Worm (Caenorhabditis elegans) whole organism, mixed stage, embryonic: Measurements from ENCODE around the gene nprl-3.

Experiments
- M03D4.4 ChIP-seq: sonication (generic microtip); optimal IDR thresholded peaks from 2 replicates; lab custom pipeline; 2017; ENCODE audit warnings: mild to moderate bottlenecking, missing genetic modification characterization, missing compliant biosample characterization
- bed-3 ChIP-seq: fragments of 200-800 bp; sonication (Bioruptor generic); optimal IDR thresholded peaks from 3 replicates; lab custom pipeline; 2018; ENCODE audit warnings: mild to moderate bottlenecking, missing genetic modification characterization, moderate library complexity, missing compliant biosample characterization
- blmp-1 ChIP-seq: fragments of 150-350 bp; optimal IDR thresholded peaks from 2 replicates; lab custom pipeline; 2014; ENCODE audit warnings: missing biosample characterization, missing genetic modification characterization
- ceh-39 ChIP-seq: fragments of 150-350 bp; optimal IDR thresholded peaks from 2 replicates; lab custom pipeline; 2014; ENCODE audit warnings: missing biosample characterization, missing genetic modification characterization
- ceh-43 ChIP-seq: fragments of 200-800 bp; sonication (Bioruptor generic); optimal IDR thresholded peaks from 2 replicates; lab custom pipeline; 2018; ENCODE audit warnings: mild to moderate bottlenecking, missing genetic modification characterization, moderate library complexity, missing compliant biosample characterization
- ceh-83 ChIP-seq: fragments of 200-800 bp; sonication (Bioruptor generic); optimal IDR thresholded peaks from 2 replicates; lab custom pipeline; 2018; ENCODE audit warnings: mild to moderate bottlenecking, missing genetic modification characterization, missing compliant biosample characterization
- ces-1 ChIP-seq: fragments of 150-350 bp; optimal IDR thresholded peaks from 2 replicates; lab custom pipeline; 2014; ENCODE audit warnings: missing biosample characterization, missing genetic modification reagents, missing genetic modification characterization
- cnd-1 ChIP-seq: fragments of 200-800 bp; sonication (Bioruptor generic); optimal IDR thresholded peaks from 2 replicates; lab custom pipeline; 2018; ENCODE audit warnings: mild to moderate bottlenecking, missing genetic modification characterization, missing compliant biosample characterization
- drap-1 ChIP-seq: fragments of 200-800 bp; sonication (Bioruptor generic); optimal IDR thresholded peaks from 3 replicates; lab custom pipeline; 2018; ENCODE audit warnings: mild to moderate bottlenecking, missing genetic modification characterization, missing compliant biosample characterization
- elt-1 ChIP-seq: sonication (generic microtip); optimal IDR thresholded peaks from 2 replicates; lab custom pipeline; 2017; ENCODE audit warnings: missing genetic modification characterization, mild to moderate bottlenecking, missing compliant biosample characterization, antibody characterized with exemption, moderate library complexity, borderline replicate concordance; ENCODE audit not compliant: insufficient read depth
- elt-3 ChIP-seq: fragments of 150-350 bp; optimal IDR thresholded peaks from 2 replicates; lab custom pipeline; 2014; ENCODE audit warnings: missing biosample characterization, missing genetic modification characterization
- flh-1 ChIP-seq: fragments of 200-800 bp; sonication (Bioruptor generic); optimal IDR thresholded peaks from 2 replicates; lab custom pipeline; 2018; ENCODE audit warnings: mild to moderate bottlenecking, missing genetic modification characterization, moderate library complexity, missing compliant biosample characterization
- ham-2 ChIP-seq: fragments of 200-800 bp; sonication (Bioruptor generic); optimal IDR thresholded peaks from 2 replicates; lab custom pipeline; 2018; ENCODE audit warnings: mild to moderate bottlenecking, missing genetic modification characterization, missing compliant biosample characterization
- hlh-1 ChIP-seq: fragments of 150-350 bp; optimal IDR thresholded peaks from 2 replicates; lab custom pipeline; 2014; ENCODE audit warnings: missing biosample characterization, missing genetic modification reagents, missing genetic modification characterization
- lin-13 ChIP-seq: fragments of 150-350 bp; optimal IDR thresholded peaks from 2 replicates; lab custom pipeline; 2014; ENCODE audit warnings: missing biosample characterization, missing genetic modification characterization
- lin-32 ChIP-seq: fragments of 200-800 bp; sonication (Bioruptor generic); optimal IDR thresholded peaks from 2 replicates; lab custom pipeline; 2018; ENCODE audit warnings: mild to moderate bottlenecking, missing genetic modification characterization, missing compliant biosample characterization
- lsy-2 ChIP-seq: fragments of 150-350 bp; optimal IDR thresholded peaks from 2 replicates; lab custom pipeline; 2014; ENCODE audit warnings: missing biosample characterization, missing genetic modification characterization
- mab-5 ChIP-seq: fragments of 150-350 bp; optimal IDR thresholded peaks from 2 replicates; lab custom pipeline; 2014; ENCODE audit warnings: missing biosample characterization, missing genetic modification characterization
- mep-1 ChIP-seq: fragments of 150-350 bp; optimal IDR thresholded peaks from 2 replicates; lab custom pipeline; 2017; ENCODE audit warnings: missing biosample characterization, missing genetic modification reagents, missing genetic modification characterization, inconsistent platforms
- mls-2 ChIP-seq: sonication (generic microtip); optimal IDR thresholded peaks from 2 replicates; lab custom pipeline; 2016; ENCODE audit warnings: mild to moderate bottlenecking, missing genetic modification characterization, moderate library complexity, missing compliant biosample characterization
- nhr-12 ChIP-seq: fragments of 150-350 bp; optimal IDR thresholded peaks from 2 replicates; lab custom pipeline; 2014; ENCODE audit warnings: missing biosample characterization, missing genetic modification characterization
- nhr-2 ChIP-seq: fragments of 150-350 bp; optimal IDR thresholded peaks from 2 replicates; lab custom pipeline; 2014; ENCODE audit warnings: missing biosample characterization, missing genetic modification characterization
- nhr-237 ChIP-seq: fragments of 150-350 bp; optimal IDR thresholded peaks from 2 replicates; lab custom pipeline; 2014; ENCODE audit warnings: missing biosample characterization, missing genetic modification characterization
- nhr-28 ChIP-seq: fragments of 150-350 bp; optimal IDR thresholded peaks from 2 replicates; lab custom pipeline; 2014; ENCODE audit warnings: missing biosample characterization, missing genetic modification characterization
- nhr-76 ChIP-seq: sonication (generic microtip); optimal IDR thresholded peaks from 2 replicates; lab custom pipeline; 2017; ENCODE audit warnings: missing biosample characterization, missing genetic modification characterization
- pha-4 ChIP-seq: fragments of 150-350 bp; optimal IDR thresholded peaks from 2 replicates; lab custom pipeline; 2018; ENCODE audit warnings: missing biosample characterization, missing genetic modification reagents, missing genetic modification characterization
- sem-2 ChIP-seq: fragments of 200-800 bp; sonication (Bioruptor generic); optimal IDR thresholded peaks from 2 replicates; lab custom pipeline; 2018; ENCODE audit warnings: mild to moderate bottlenecking, missing genetic modification characterization, missing compliant biosample characterization
- snpc-4 ChIP-seq: fragments of 150-350 bp; optimal IDR thresholded peaks from 2 replicates; lab custom pipeline; 2014; ENCODE audit warnings: missing biosample characterization, missing genetic modification characterization
- sptf-1 ChIP-seq: sonication (generic microtip); optimal IDR thresholded peaks from 2 replicates; lab custom pipeline; 2017; ENCODE audit warnings: mild to moderate bottlenecking, missing genetic modification characterization, moderate library complexity, missing compliant biosample characterization
- tbx-8 ChIP-seq: fragments of 200-800 bp; sonication (Bioruptor generic); optimal IDR thresholded peaks from 2 replicates; lab custom pipeline; 2018; ENCODE audit warnings: mild to moderate bottlenecking, missing genetic modification characterization, moderate library complexity, missing compliant biosample characterization
- unc-120 ChIP-seq: sonication (generic microtip); optimal IDR thresholded peaks from 2 replicates; lab custom pipeline; 2017; ENCODE audit warnings: missing genetic modification characterization, missing compliant biosample characterization; ENCODE audit not compliant: poor library complexity, severe bottlenecking
- unc-39 ChIP-seq: fragments of 150-350 bp; optimal IDR thresholded peaks from 2 replicates; lab custom pipeline; 2014; ENCODE audit warnings: missing biosample characterization, missing genetic modification characterization
- unc-62 ChIP-seq: fragments of 150-350 bp; optimal IDR thresholded peaks from 2 replicates; lab custom pipeline; 2014; ENCODE audit warnings: missing biosample characterization, missing genetic modification reagents, missing genetic modification characterization
- zip-8 ChIP-seq: fragments of 150-350 bp; optimal IDR thresholded peaks from 2 replicates; lab custom pipeline; 2014; ENCODE audit warnings: missing biosample characterization, missing genetic modification characterization
- ztf-11 ChIP-seq: fragments of 150-350 bp; optimal IDR thresholded peaks from 2 replicates; lab custom pipeline; 2014; ENCODE audit warnings: missing biosample characterization, missing genetic modification characterization

nprl-3 gene

DNA sequence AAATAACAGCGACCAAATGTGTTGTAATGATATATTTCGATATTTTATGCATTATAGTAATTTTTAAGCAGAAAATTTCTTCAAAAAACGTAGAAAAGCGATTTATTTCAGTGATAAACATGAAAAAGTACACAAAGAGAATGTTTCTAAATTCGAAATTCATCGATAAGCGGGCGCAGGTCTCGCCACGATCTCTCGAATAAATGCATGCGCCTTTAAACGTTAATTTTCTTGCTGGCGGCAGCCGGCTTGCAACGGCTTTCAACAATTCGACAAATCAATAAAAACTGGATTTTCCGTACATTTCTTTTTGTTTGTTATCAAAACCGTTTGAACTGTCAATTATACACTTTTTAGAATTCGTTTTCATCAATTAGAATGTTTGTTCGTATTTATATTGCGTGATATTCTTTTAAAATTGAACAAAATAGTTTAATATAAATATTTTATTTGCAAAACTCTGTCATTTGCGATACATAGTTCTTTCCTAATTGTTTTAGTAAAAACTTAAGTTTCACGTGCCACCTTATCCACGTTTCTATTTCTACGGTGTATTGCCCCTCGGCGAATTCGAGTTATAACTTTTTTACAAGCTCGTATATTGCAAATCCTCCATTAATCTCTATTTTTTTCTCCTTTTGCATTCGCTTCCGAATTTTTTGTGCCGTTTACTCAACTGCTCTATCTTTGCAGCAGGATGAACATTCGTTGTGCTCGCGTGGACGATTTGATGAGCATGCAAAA is 7.5 kb upstream of the nprl-3 start, which contains the start of gene daf-31:
TSS of gene daf-31 (plus strand) at position 694 of the 744 bp plus-strand sequence.
- TF ChIP-seq ces-1 (no peak), nhr-28 (tag; lab: Kevin White, UChicago) (no peak), tbx-8 (no peak), pha-4 (tag; lab: Kevin White, UChicago) (peak; percentile 54), mls-2 (no peak), zip-8 (no peak), M03D4.4 (no peak), elt-3 (tag; lab: Kevin White, UChicago) (no peak), blmp-1 (no peak), nhr-2 (tag; lab: Kevin White, UChicago) (no peak), ceh-43 (no peak), lin-13 (peak; percentile 45), unc-62 (GFP tag; lab: Kevin White, UChicago) (no peak), ceh-83 (GFP tag; lab: Kevin White, UChicago) (no peak), ham-2 (GFP tag; lab: Kevin White, UChicago) (peak; percentile 89), elt-1 (tag; lab: Kevin White, UChicago) (no peak), unc-120 (tag; lab: Kevin White, UChicago) (no peak), ceh-39 (peak; percentile 72), nhr-12 (no peak), nhr-237 (no peak), mep-1 (tag; lab: Kevin White, UChicago) (peak; percentile 47), drap-1 (no peak), snpc-4 (tag; lab: Kevin White, UChicago) (no peak), cnd-1 (tag; lab: Kevin White, UChicago) (no peak), mab-5 (no peak), lsy-2 (tag; lab: Kevin White, UChicago) (peak; percentile 34), flh-1 (no peak), hlh-1 (tag; lab: Kevin White, UChicago) (peak; percentile 11), lin-32 (GFP tag; lab: Kevin White, UChicago) (no peak), ztf-11 (tag; lab: Kevin White, UChicago) (no peak), unc-39 (no peak), sptf-1 (no peak), sem-2 (GFP tag; lab: Kevin White, UChicago) (no peak), nhr-76 (tag; lab: Kevin White, UChicago) (no peak), bed-3 (GFP tag; lab: Kevin White, UChicago) (no peak)

DNA sequence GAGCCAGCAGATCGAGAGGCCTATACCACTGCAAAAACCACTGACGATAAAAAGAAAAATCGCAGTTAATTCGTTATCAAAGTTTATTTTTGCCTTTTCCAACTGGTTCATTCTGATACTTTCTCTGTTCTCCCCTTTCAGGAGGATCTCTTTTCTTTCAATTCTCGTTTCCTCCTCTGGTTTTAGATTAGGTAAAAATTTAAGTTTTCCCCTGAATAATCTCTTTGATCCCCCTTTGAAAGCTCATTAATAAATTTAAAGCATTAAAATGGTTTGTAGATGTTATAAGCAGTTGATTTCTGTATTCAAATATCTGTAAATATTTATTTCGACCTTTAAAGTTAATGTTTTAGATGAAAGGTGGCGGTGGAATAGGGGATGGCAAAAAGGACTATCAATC is 6.1 kb upstream of the nprl-3 start, which contains the start of gene K07H8.2:
TSS of gene K07H8.2 (plus strand) at position 301 of the 400 bp plus-strand sequence.
- no peak for TF ChIP-seq M03D4.4
- no peak for TF ChIP-seq sptf-1
- no peak for TF ChIP-seq sem-2 (GFP tag; lab: Kevin White, UChicago)
- no peak for TF ChIP-seq blmp-1
- no peak for TF ChIP-seq zip-8
- no peak for TF ChIP-seq tbx-8
- no peak for TF ChIP-seq cnd-1 (tag; lab: Kevin White, UChicago)
- TF ChIP-seq nhr-237 = no peak
- no peak for TF ChIP-seq mep-1 (tag; lab: Kevin White, UChicago)
- TF ChIP-seq ztf-11 (tag; lab: Kevin White, UChicago) = no peak
- no peak for TF ChIP-seq lin-13
- TF ChIP-seq, all 35 proteins: peak for 0

DNA sequence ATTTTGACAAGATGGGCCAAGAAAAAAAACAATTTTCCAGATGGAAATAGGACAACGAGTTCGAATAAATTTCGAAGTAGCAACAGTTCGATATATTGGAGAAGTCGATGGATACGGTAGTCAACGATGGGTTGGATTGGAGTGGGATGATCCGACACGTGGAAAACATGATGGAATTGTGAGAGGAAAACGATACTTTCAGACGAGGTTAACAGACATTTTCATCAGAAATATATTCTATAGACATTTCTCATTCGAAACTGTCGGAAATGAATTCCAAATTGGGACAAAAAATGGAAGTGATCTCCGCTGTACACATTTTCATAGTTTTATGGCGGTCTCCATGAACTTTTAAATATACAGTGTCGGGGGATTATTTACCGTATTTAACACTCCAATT is 2.6 kb upstream of the nprl-3 start, which contains the start of gene tbce-1:
TSS of gene tbce-1 (plus strand) at position 41 of the 400 bp plus-strand sequence.
- TF ChIP-seq flh-1 = no peak
- TF ChIP-seq nhr-12 = no peak
- TF ChIP-seq drap-1 = no peak
- TF ChIP-seq lsy-2 (tag; lab: Kevin White, UChicago) = no peak
- no peak for TF ChIP-seq zip-8
- TF ChIP-seq ceh-43 = no peak
- TF ChIP-seq nhr-28 (tag; lab: Kevin White, UChicago) = no peak
- no peak for TF ChIP-seq M03D4.4
- no peak for TF ChIP-seq snpc-4 (tag; lab: Kevin White, UChicago)
- no peak for TF ChIP-seq cnd-1 (tag; lab: Kevin White, UChicago)
- TF ChIP-seq blmp-1 = no peak
- no peak for TF ChIP-seq sem-2 (GFP tag; lab: Kevin White, UChicago)
- no peak for TF ChIP-seq pha-4 (tag; lab: Kevin White, UChicago)
- TF ChIP-seq ceh-39 = no peak
- no peak for TF ChIP-seq mab-5
- no peak for TF ChIP-seq lin-32 (GFP tag; lab: Kevin White, UChicago)
- no peak for TF ChIP-seq unc-120 (tag; lab: Kevin White, UChicago)
- TF ChIP-seq tbx-8 = no peak
- TF ChIP-seq, all 35 proteins: peak for 0
